Fruit fly (Drosophila melanogaster) whole organism, prepupa: ENCODE measurements around the gene CG7896.
A peak's percentile ranks its signal among the peaks of the same experiment; 100 is the strongest.

Experiments
- CG10631 ChIP-seq: fragments of 200-800 bp; sonication (Bioruptor generic); optimal IDR thresholded peaks from 2 replicates; lab custom pipeline; 2016; ENCODE audit warnings: missing biosample characterization, missing genetic modification characterization
- CG10669 ChIP-seq: fragments of 200-800 bp; sonication (Bioruptor generic); optimal IDR thresholded peaks from 3 replicates; lab custom pipeline; 2018; ENCODE audit warnings: missing biosample characterization, mild to moderate bottlenecking, missing genetic modification characterization, moderate library complexity
- CG11762 ChIP-seq: fragments of 200-800 bp; sonication (Bioruptor generic); optimal IDR thresholded peaks from 3 replicates; lab custom pipeline; 2016; ENCODE audit warnings: missing biosample characterization, missing genetic modification characterization; ENCODE audit not compliant: insufficient read depth
- CG11902 ChIP-seq: fragments of 200-800 bp; sonication (Bioruptor generic); optimal IDR thresholded peaks from 3 replicates; lab custom pipeline; 2016; ENCODE audit warnings: missing biosample characterization, missing genetic modification characterization
- CG15336 ChIP-seq: fragments of 200-800 bp; sonication (Bioruptor generic); IDR thresholded peaks from 2 replicates; pipeline ENCODE4 v1.3.6; 2022; ENCODE audit warnings: missing biosample characterization, missing genetic modification characterization
- CG1621 ChIP-seq: fragments of 200-800 bp; sonication (Bioruptor generic); optimal IDR thresholded peaks from 3 replicates; lab custom pipeline; 2018; ENCODE audit warnings: missing biosample characterization, mild to moderate bottlenecking, missing genetic modification characterization
- CG16779 ChIP-seq: fragments of 200-800 bp; sonication (Bioruptor generic); optimal IDR thresholded peaks from 3 replicates; lab custom pipeline; 2017; ENCODE audit warnings: missing biosample characterization, mild to moderate bottlenecking, missing genetic modification characterization
- CG3032 ChIP-seq: fragments of 200-800 bp; optimal IDR thresholded peaks from 2 replicates; lab custom pipeline; 2019; ENCODE audit warnings: missing biosample characterization, mild to moderate bottlenecking, missing genetic modification characterization, moderate library complexity
- CG31627 ChIP-seq: fragments of 200-800 bp; sonication (Bioruptor generic); optimal IDR thresholded peaks from 3 replicates; lab custom pipeline; 2016; ENCODE audit warnings: missing biosample characterization, missing genetic modification characterization
- CG32006 ChIP-seq: fragments of 200-800 bp; sonication (Bioruptor generic); optimal IDR thresholded peaks from 3 replicates; lab custom pipeline; 2017; ENCODE audit warnings: missing biosample characterization, mild to moderate bottlenecking, missing genetic modification characterization
- CG34406 ChIP-seq: fragments of 200-800 bp; sonication (Bioruptor generic); optimal IDR thresholded peaks from 3 replicates; lab custom pipeline; 2016; ENCODE audit warnings: missing biosample characterization, missing genetic modification characterization
- CG3919 ChIP-seq: fragments of 200-800 bp; sonication (Bioruptor generic); optimal IDR thresholded peaks from 3 replicates; lab custom pipeline; 2016; ENCODE audit warnings: missing biosample characterization, missing genetic modification characterization
- CG4318 ChIP-seq: fragments of 200-800 bp; sonication (Bioruptor generic); optimal IDR thresholded peaks from 3 replicates; lab custom pipeline; 2017; ENCODE audit warnings: missing biosample characterization, mild to moderate bottlenecking, missing genetic modification characterization
- CG6163 ChIP-seq: fragments of 200-800 bp; sonication (Bioruptor generic); IDR thresholded peaks from 3 replicates; pipeline ENCODE4 v1.3.6; 2022; ENCODE audit warnings: missing biosample characterization, missing genetic modification characterization
- CG6276 ChIP-seq: fragments of 200-800 bp; sonication (Bioruptor generic); optimal IDR thresholded peaks from 2 replicates; lab custom pipeline; 2017; ENCODE audit warnings: missing biosample characterization, mild to moderate bottlenecking, missing genetic modification characterization
- CG6792 ChIP-seq: fragments of 200-800 bp; sonication (Bioruptor generic); optimal IDR thresholded peaks from 3 replicates; lab custom pipeline; 2016; ENCODE audit warnings: missing biosample characterization, missing genetic modification characterization
- CG6808 ChIP-seq: fragments of 200-800 bp; sonication (Bioruptor generic); optimal IDR thresholded peaks from 3 replicates; lab custom pipeline; 2017; ENCODE audit warnings: missing biosample characterization, missing genetic modification characterization, mild to moderate bottlenecking, moderate library complexity, missing genetic modification reagents
- CG6854 ChIP-seq: fragments of 200-800 bp; sonication (Bioruptor generic); optimal IDR thresholded peaks from 2 replicates; lab custom pipeline; 2017; ENCODE audit warnings: missing biosample characterization, mild to moderate bottlenecking, missing genetic modification characterization
- CG8119 ChIP-seq: fragments of 200-800 bp; sonication (Bioruptor generic); IDR thresholded peaks from 3 replicates; pipeline ENCODE4 v1.3.6; 2022; ENCODE audit warnings: missing biosample characterization, missing genetic modification characterization
- CG8319 ChIP-seq: fragments of 200-800 bp; sonication (Bioruptor generic); optimal IDR thresholded peaks from 3 replicates; lab custom pipeline; 2016; ENCODE audit warnings: missing biosample characterization, missing genetic modification characterization
- CG8632 ChIP-seq: fragments of 200-800 bp; sonication (Bioruptor generic); optimal IDR thresholded peaks from 3 replicates; lab custom pipeline; 2016; ENCODE audit warnings: missing biosample characterization, missing genetic modification characterization
- CG9139 ChIP-seq: fragments of 200-800 bp; sonication (Bioruptor generic); optimal IDR thresholded peaks from 3 replicates; lab custom pipeline; 2017; ENCODE audit warnings: missing biosample characterization, mild to moderate bottlenecking, missing genetic modification characterization
- Eip75B ChIP-seq: fragments of 200-800 bp; sonication (Bioruptor generic); optimal IDR thresholded peaks from 3 replicates; lab custom pipeline; 2016; ENCODE audit warnings: missing biosample characterization, missing genetic modification characterization
- Eip78C ChIP-seq: fragments of 200-800 bp; sonication (Bioruptor generic); peaks from one replicate; lab custom pipeline; 2016; ENCODE audit warnings: missing biosample characterization, missing genetic modification characterization
- Eip93F ChIP-seq: fragments of 200-800 bp; sonication (Bioruptor generic); optimal IDR thresholded peaks from 2 replicates; lab custom pipeline; 2016; ENCODE audit warnings: missing biosample characterization, mild to moderate bottlenecking, missing genetic modification characterization
- Ets21C ChIP-seq: fragments of 200-800 bp; sonication (Bioruptor generic); optimal IDR thresholded peaks from 3 replicates; lab custom pipeline; 2016; ENCODE audit warnings: missing biosample characterization, missing genetic modification characterization
- Ets96B ChIP-seq: fragments of 200-800 bp; optimal IDR thresholded peaks from 2 replicates; lab custom pipeline; 2019; ENCODE audit warnings: missing biosample characterization, mild to moderate bottlenecking, missing genetic modification characterization, moderate library complexity
- Gug ChIP-seq: fragments of 200-800 bp; sonication (Bioruptor generic); IDR thresholded peaks from 2 replicates; pipeline ENCODE4 v1.3.6; 2022; ENCODE audit warnings: missing biosample characterization, missing genetic modification characterization
- Hr38 ChIP-seq: sonication (Bioruptor generic); optimal IDR thresholded peaks from 2 replicates; lab custom pipeline; 2016; ENCODE audit warnings: missing biosample characterization, missing genetic modification characterization
- Hr39 ChIP-seq: fragments of 200-800 bp; sonication (Bioruptor generic); optimal IDR thresholded peaks from 2 replicates; lab custom pipeline; 2016; ENCODE audit warnings: missing biosample characterization, missing genetic modification characterization
- Hr4 ChIP-seq: fragments of 200-800 bp; sonication (Bioruptor generic); optimal IDR thresholded peaks from 3 replicates; lab custom pipeline; 2016; ENCODE audit warnings: missing biosample characterization, missing genetic modification characterization
- Lpt ChIP-seq: fragments of 200-800 bp; sonication (Bioruptor generic); optimal IDR thresholded peaks from 3 replicates; lab custom pipeline; 2016; ENCODE audit warnings: missing biosample characterization, missing genetic modification characterization
- OdsH ChIP-seq: fragments of 200-800 bp; sonication (Bioruptor generic); optimal IDR thresholded peaks from 3 replicates; lab custom pipeline; 2016; ENCODE audit warnings: missing biosample characterization, missing genetic modification characterization
- Smox ChIP-seq: fragments of 200-800 bp; sonication (Bioruptor generic); optimal IDR thresholded peaks from 3 replicates; lab custom pipeline; 2016; ENCODE audit warnings: missing biosample characterization, missing genetic modification characterization
- Sox102F ChIP-seq: fragments of 200-800 bp; sonication (Bioruptor generic); optimal IDR thresholded peaks from 2 replicates; lab custom pipeline; 2016; ENCODE audit warnings: missing biosample characterization, mild to moderate bottlenecking, missing genetic modification characterization
- Sox14 ChIP-seq: fragments of 200-800 bp; sonication (Bioruptor generic); optimal IDR thresholded peaks from 3 replicates; lab custom pipeline; 2016; ENCODE audit warnings: missing biosample characterization, missing genetic modification characterization
- achi ChIP-seq: fragments of 200-800 bp; sonication (Bioruptor generic); optimal IDR thresholded peaks from 3 replicates; lab custom pipeline; 2016; ENCODE audit warnings: missing biosample characterization, missing genetic modification characterization
- acj6 ChIP-seq: fragments of 200-800 bp; sonication (Bioruptor generic); optimal IDR thresholded peaks from 3 replicates; lab custom pipeline; 2016; ENCODE audit warnings: missing biosample characterization, missing genetic modification characterization
- cyc ChIP-seq: fragments of 200-800 bp; sonication (Bioruptor generic); optimal IDR thresholded peaks from 3 replicates; lab custom pipeline; 2016; ENCODE audit warnings: missing biosample characterization, missing genetic modification characterization
- eg ChIP-seq: fragments of 200-800 bp; sonication (Bioruptor generic); IDR thresholded peaks from 3 replicates; pipeline ENCODE4 v1.3.6; 2022; ENCODE audit warnings: missing biosample characterization, missing genetic modification characterization
- esn ChIP-seq: fragments of 200-800 bp; sonication (Bioruptor generic); optimal IDR thresholded peaks from 2 replicates; lab custom pipeline; 2016; ENCODE audit warnings: missing biosample characterization, mild to moderate bottlenecking, missing genetic modification characterization, moderate library complexity
- fd59A ChIP-seq: fragments of 200-800 bp; sonication (Bioruptor generic); optimal IDR thresholded peaks from 2 replicates; lab custom pipeline; 2017; ENCODE audit warnings: missing biosample characterization, mild to moderate bottlenecking, missing genetic modification characterization, missing genetic modification reagents
- fd85E ChIP-seq: fragments of 200-800 bp; sonication (Bioruptor generic); optimal IDR thresholded peaks from 3 replicates; lab custom pipeline; 2016; ENCODE audit warnings: missing biosample characterization, missing genetic modification characterization
- fkh ChIP-seq: fragments of 200-800 bp; sonication (Bioruptor generic); optimal IDR thresholded peaks from 3 replicates; lab custom pipeline; 2017; ENCODE audit warnings: missing biosample characterization, mild to moderate bottlenecking, missing genetic modification characterization, moderate library complexity
- lz ChIP-seq: fragments of 200-800 bp; sonication (Bioruptor generic); optimal IDR thresholded peaks from 3 replicates; lab custom pipeline; 2016; ENCODE audit warnings: missing biosample characterization, missing genetic modification characterization
- pdm3 ChIP-seq: fragments of 200-800 bp; sonication (Bioruptor generic); optimal IDR thresholded peaks from 3 replicates; lab custom pipeline; 2016; ENCODE audit warnings: missing biosample characterization, missing genetic modification characterization
- svp ChIP-seq: fragments of 200-800 bp; sonication (Bioruptor generic); peaks from one replicate; lab custom pipeline; 2016; ENCODE audit warnings: missing biosample characterization, missing genetic modification characterization
- topi ChIP-seq: fragments of 200-800 bp; sonication (Bioruptor generic); optimal IDR thresholded peaks from 3 replicates; lab custom pipeline; 2016; ENCODE audit warnings: missing biosample characterization, missing genetic modification characterization

CG7896 gene

DNA sequence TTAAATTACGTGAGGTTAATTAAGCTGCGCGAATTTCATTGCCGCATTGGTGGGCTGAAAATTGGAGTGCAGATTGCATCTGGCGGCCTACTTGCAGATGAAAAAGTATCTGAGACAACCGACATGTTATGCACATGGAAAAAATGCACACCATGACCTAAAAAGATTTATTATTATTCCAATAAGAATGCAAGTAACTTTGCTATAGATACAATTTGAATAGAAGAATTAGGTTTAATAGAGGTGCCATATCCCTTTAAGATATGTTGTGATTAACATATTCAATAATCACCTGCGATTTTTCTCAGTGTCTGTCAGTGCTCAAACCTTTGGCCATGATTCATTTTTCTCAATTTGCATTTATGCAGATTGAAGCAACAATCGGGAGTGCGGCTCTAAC is 1.7 kb upstream of the CG7896 start:
- TF ChIP-seq CG34406 (GFP tag; lab: Kevin White, UChicago) (peak; percentile 18), topi (GFP tag; lab: Kevin White, UChicago) (peak; percentile 25), CG11902 (GFP tag; lab: Kevin White, UChicago) (no peak), Ets96B (no peak), eg (GFP tag; lab: Robert Waterston, UW) (peak; percentile 21; the same call in 1 of the 3 replicates), achi (peak; percentile 28), OdsH (GFP tag; lab: Kevin White, UChicago) (peak; percentile 59), CG8119 (GFP tag; lab: Robert Waterston, UW) (peak; percentile 39), Eip75B (GFP tag; lab: Kevin White, UChicago) (peak; percentile 11), CG6276 (GFP tag; lab: Kevin White, UChicago) (peak; percentile 16), CG16779 (tag; lab: Kevin White, UChicago) (no peak), CG6792 (GFP tag; lab: Kevin White, UChicago) (peak; percentile 51), CG6163 (GFP tag; lab: Robert Waterston, UW) (peak; percentile 70), CG8319 (GFP tag; lab: Kevin White, UChicago) (no peak), Hr38 (GFP tag; lab: Kevin White, UChicago) (no peak), esn (GFP tag; lab: Kevin White, UChicago) (peak; percentile 49), fd85E (GFP tag; lab: Kevin White, UChicago) (no peak), CG4318 (peak; percentile 6), CG6808 (GFP tag; lab: Kevin White, UChicago) (no peak), CG1621 (no peak), pdm3 (GFP tag; lab: Kevin White, UChicago) (peak; percentile 22), lz (GFP tag; lab: Kevin White, UChicago) (peak; percentile 26), Hr39 (peak; percentile 39), Hr4 (GFP tag; lab: Kevin White, UChicago) (peak; percentile 20), fkh (GFP tag; lab: Kevin White, UChicago) (no peak), Smox (GFP tag; lab: Kevin White, UChicago) (peak; percentile 14), CG6854 (no peak), CG10631 (GFP tag; lab: Kevin White, UChicago) (peak; percentile 19), cyc (GFP tag; lab: Kevin White, UChicago) (peak; percentile 48), CG11762 (GFP tag; lab: Kevin White, UChicago) (peak; percentile 33), CG15336 (GFP tag; lab: Robert Waterston, UW) (peak; percentile 72), fd59A (GFP tag; lab: Kevin White, UChicago) (no peak), CG31627 (GFP tag; lab: Kevin White, UChicago) (peak; percentile 7), CG9139 (GFP tag; lab: Kevin White, UChicago) (no peak), CG10669 (no peak), Sox14 (GFP tag; lab: Kevin White, UChicago) (peak; percentile 24), CG8632 (GFP tag; lab: Kevin White, UChicago) (peak; percentile 8), CG32006 (GFP tag; lab: Kevin White, UChicago) (peak; percentile 48), CG3919 (GFP tag; lab: Kevin White, UChicago) (peak; percentile 32), Eip93F (GFP tag; lab: Kevin White, UChicago) (no peak), Sox102F (GFP tag; lab: Kevin White, UChicago) (peak; percentile 49), acj6 (peak; percentile 34), Eip78C (GFP tag; lab: Kevin White, UChicago) (peak; percentile 77), Ets21C (GFP tag; lab: Kevin White, UChicago) (peak; percentile 34), Lpt (GFP tag; lab: Kevin White, UChicago) (peak; percentile 15), Gug (GFP tag; lab: Robert Waterston, UW) (peak; percentile 24; the same call in 1 of the 2 replicates), CG3032 (tag; lab: Kevin White, UChicago) (no peak), svp (GFP tag; lab: Kevin White, UChicago) (peak; percentile 79)
